Worm (Caenorhabditis elegans): ENCODE measurements around the gene lon-3.

Gene lon-3

DNA sequence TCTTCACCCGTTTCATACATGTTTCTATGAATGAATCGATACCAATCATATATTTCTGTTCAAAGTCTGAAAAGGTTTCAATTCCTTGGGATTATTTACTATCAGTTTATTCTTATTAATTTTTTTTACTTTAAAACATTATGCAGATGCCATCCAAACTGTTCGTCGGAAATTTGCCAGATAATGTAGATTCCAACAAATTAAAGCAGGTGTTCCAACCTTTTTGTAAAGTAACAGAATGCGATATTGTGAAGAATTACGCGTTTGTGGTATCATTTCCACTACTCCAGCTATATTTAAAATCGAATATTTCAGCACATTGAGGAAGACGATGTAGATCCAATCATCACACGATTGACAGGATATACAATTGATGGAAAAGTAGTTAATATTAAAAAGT is 6.3 kb downstream of the lon-3 start, which contains the start of gene rnp-1 (continued):
- no peak for TF ChIP-seq cebp-2 (GFP tag; IDR thresholded peaks at IDR 0.05)
- no peak for TF ChIP-seq madf-8 (GFP tag; conservative IDR thresholded peaks at IDR 0.05)
- no peak for TF ChIP-seq Y95B8A.8 (GFP tag; IDR thresholded peaks at IDR 0.05)
- no peak for TF ChIP-seq unc-62 (GFP tag; optimal IDR thresholded peaks at IDR 0.05)
- TF ChIP-seq hrde-1 (tag; optimal IDR thresholded peaks at IDR 0.05; ENCODE audit: borderline replicate concordance) = no peak
- TF ChIP-seq aptf-3 (GFP tag; IDR thresholded peaks at IDR 0.05) = no peak
- TF ChIP-seq atf-7 (tag; optimal IDR thresholded peaks at IDR 0.05) = no peak
- no peak for TF ChIP-seq ztf-18 (tag; optimal IDR thresholded peaks at IDR 0.05)
- no peak for TF ChIP-seq somi-1 (GFP tag; optimal IDR thresholded peaks at IDR 0.05)
- no peak for TF ChIP-seq gei-17 (GFP tag; optimal IDR thresholded peaks at IDR 0.05)
- TF ChIP-seq cebp-1 (GFP tag; IDR thresholded peaks at IDR 0.05) = no peak
- no peak for TF ChIP-seq cebp-1 (tag; optimal IDR thresholded peaks at IDR 0.05)
- no peak for TF ChIP-seq nhr-179 (tag; optimal IDR thresholded peaks at IDR 0.05)
- no peak for TF ChIP-seq rcor-1 (GFP tag; IDR thresholded peaks at IDR 0.05)
- no peak for TF ChIP-seq nfya-2 (GFP tag; IDR thresholded peaks at IDR 0.05)
- no peak for TF ChIP-seq hsf-1 (GFP tag; IDR thresholded peaks at IDR 0.05)
- TF ChIP-seq ama-1 (optimal IDR thresholded peaks at IDR 0.05) = peak; percentile 15
- peak in 1 of 2 experiments; percentile 72 for TF ChIP-seq ama-1 (GFP tag; optimal IDR thresholded peaks at IDR 0.05)
- no peak for TF ChIP-seq nfya-1 (tag; optimal IDR thresholded peaks at IDR 0.05; ENCODE audit: borderline replicate concordance, insufficient read depth)
- TF ChIP-seq let-526 (GFP tag; IDR thresholded peaks at IDR 0.05) = no peak
- no peak for TF ChIP-seq hmg-20 (GFP tag; IDR thresholded peaks at IDR 0.05)
- TF ChIP-seq dpff-1 (tag; optimal IDR thresholded peaks at IDR 0.05) = no peak
- TF ChIP-seq ceh-27 (GFP tag; optimal IDR thresholded peaks at IDR 0.05) = no peak
- TF ChIP-seq Y53G8AR.9 (GFP tag; conservative IDR thresholded peaks at IDR 0.05) = 0 out of 2 replicates have a peak, but pooled peaks have one; percentile 36
- TF ChIP-seq F23B12.7 (tag; optimal IDR thresholded peaks at IDR 0.05; ENCODE audit: insufficient read depth) = no peak
- TF ChIP-seq lsy-27 (tag; optimal IDR thresholded peaks at IDR 0.05; ENCODE audit: borderline replicate concordance, insufficient read depth) = no peak
- no peak for TF ChIP-seq F10E7.11 (tag; optimal IDR thresholded peaks at IDR 0.05)
- TF ChIP-seq zfh-2 (GFP tag; conservative IDR thresholded peaks at IDR 0.05) = no peak
- no peak for TF ChIP-seq nhr-90 (tag; optimal IDR thresholded peaks at IDR 0.05)
- TF ChIP-seq tbp1 (GFP tag; optimal IDR thresholded peaks at IDR 0.05) = no peak
- no peak for TF ChIP-seq attf-3 (GFP tag; conservative IDR thresholded peaks at IDR 0.05)
- TF ChIP-seq T07F8.4 (tag; optimal IDR thresholded peaks at IDR 0.05) = no peak
- no peak for TF ChIP-seq ztf-25 (GFP tag; IDR thresholded peaks at IDR 0.05)
- 0 out of 2 replicates have a peak, but pooled peaks have one; percentile 23 for TF ChIP-seq ceh-100 (GFP tag; IDR thresholded peaks at IDR 0.05)
- 0 out of 2 replicates have a peak, but pooled peaks have one; percentile 10 for TF ChIP-seq Y56A3A.18 (GFP tag; IDR thresholded peaks at IDR 0.05)
- TF ChIP-seq egl-18 (GFP tag; IDR thresholded peaks at IDR 0.05) = no peak
- TF ChIP-seq nhr-80 (tag; optimal IDR thresholded peaks at IDR 0.05) = no peak
- no peak for TF ChIP-seq nhr-120 (GFP tag; IDR thresholded peaks at IDR 0.05)
- no peak for TF ChIP-seq Y79H2A.3 (GFP tag; conservative IDR thresholded peaks at IDR 0.05)
- TF ChIP-seq F57C9.4 (tag; optimal IDR thresholded peaks at IDR 0.05) = no peak
- 0 out of 2 replicates have a peak, but pooled peaks have one; percentile 8 for TF ChIP-seq hmg-1.2 (GFP tag; IDR thresholded peaks at IDR 0.05)
- no peak for TF ChIP-seq ztf-3 (GFP tag; optimal IDR thresholded peaks at IDR 0.05)
- TF ChIP-seq pbrm-1 (GFP tag; IDR thresholded peaks at IDR 0.05) = 0 out of 2 replicates have a peak, but pooled peaks have one; percentile 29
- no peak for TF ChIP-seq lag-1 (GFP tag; IDR thresholded peaks at IDR 0.05)
- TF ChIP-seq Y67H2A.10 (GFP tag; conservative IDR thresholded peaks at IDR 0.05) = no peak
- no peak for TF ChIP-seq ztf-22 (GFP tag; optimal IDR thresholded peaks at IDR 0.05)
- no peak for TF ChIP-seq pha-4 (tag; optimal IDR thresholded peaks at IDR 0.05)
- TF ChIP-seq snpc-4 (GFP tag; optimal IDR thresholded peaks at IDR 0.05) = no peak
- no peak for TF ChIP-seq snpc-4 (tag; optimal IDR thresholded peaks at IDR 0.05)
- no peak for TF ChIP-seq lin-54 (GFP tag; optimal IDR thresholded peaks at IDR 0.05)

All from whole organism, young adult.